Worm (Caenorhabditis elegans) whole organism, late embryonic: Measurements from ENCODE around the gene F52C6.3.

ENCODE experiments used
- pat-9 ChIP-seq: fragments of 200-800 bp; sonication (Bioruptor generic); optimal IDR thresholded peaks from 2 replicates; lab custom pipeline; 2018; ENCODE audit warnings: mild to moderate bottlenecking, missing genetic modification characterization, moderate library complexity, missing compliant biosample characterization
- rnt-1 ChIP-seq: sonication (generic microtip); optimal IDR thresholded peaks from 2 replicates; lab custom pipeline; 2016; ENCODE audit warnings: missing genetic modification characterization, missing compliant biosample characterization
- unc-55 ChIP-seq: sonication (generic microtip); optimal IDR thresholded peaks from 2 replicates; lab custom pipeline; 2017; ENCODE audit warnings: missing biosample characterization, missing genetic modification reagents, missing genetic modification characterization

ce11 chrII:1889071-1889470 lies 35.5 kb upstream of the F52C6.3 start, which contains the start of gene math-8:
- TF ChIP-seq pat-9 (tag; lab: Kevin White, UChicago) (no peak), rnt-1 (tag; lab: Kevin White, UChicago) (no peak), unc-55 (GFP tag; lab: Kevin White, UChicago) (no peak)
